Fruit fly (Drosophila melanogaster): ENCODE data around the gene Oseg1.

- TF ChIP-seq Dll (optimal IDR thresholded peaks at IDR 0.05) = no peak
- TF ChIP-seq psq (optimal IDR thresholded peaks at IDR 0.05) = no peak
- no peak for TF ChIP-seq EcR (GFP tag; optimal IDR thresholded peaks at IDR 0.05)
- TF ChIP-seq pan (optimal IDR thresholded peaks at IDR 0.05) = no peak
- no peak for TF ChIP-seq usp (GFP tag; optimal IDR thresholded peaks at IDR 0.05)
- no peak for TF ChIP-seq CG8478 (optimal IDR thresholded peaks at IDR 0.05)
Measured at dm6 chr3L:8449202-8449799, 36.7 kb upstream of the Oseg1 start, which contains the start of gene CG6983.

All from whole organism.